Fruit fly (Drosophila melanogaster): Measurements from ENCODE around the gene MtnF.

DNA sequence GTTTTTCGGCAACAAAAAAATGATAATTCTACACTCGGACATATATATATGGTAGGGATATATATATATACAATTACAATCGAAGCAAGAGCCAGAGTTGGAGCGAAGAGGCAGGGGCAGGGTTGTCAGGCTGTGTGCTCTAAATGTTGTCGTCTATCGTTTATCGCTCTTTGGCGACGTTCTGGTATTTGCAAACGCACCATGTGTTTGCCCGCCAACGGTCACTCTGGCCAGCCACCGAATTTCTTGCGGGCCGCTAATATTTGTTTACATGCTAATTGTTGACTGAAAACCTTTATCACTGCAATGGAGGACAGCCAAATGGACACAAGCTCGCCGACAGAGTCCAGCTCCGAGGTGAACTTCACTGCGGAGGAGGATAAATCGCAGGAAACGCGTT lies 15.0 kb upstream of the MtnF start, which contains the start of the genes puf and ash2:
- TF ChIP-seq Myc (optimal IDR thresholded peaks at IDR 0.05) (no peak), jim (GFP tag; optimal IDR thresholded peaks at IDR 0.05) (no peak)

All from whole organism, wandering third instar larva.